Fruit fly (Drosophila melanogaster) whole organism, embryonic: ENCODE results near the gene east.
A peak's percentile ranks its signal among the peaks of the same experiment; 100 is the strongest.

ENCODE experiments used
- Abd-B ChIP-seq: fragments of 200-800 bp; sonication (Bioruptor generic); optimal IDR thresholded peaks from 2 replicates; lab custom pipeline; 2018; ENCODE audit warnings: missing biosample characterization, mild to moderate bottlenecking, missing genetic modification characterization, moderate library complexity
- Asciz ChIP-seq: fragments of 200-800 bp; sonication (Bioruptor generic); optimal IDR thresholded peaks from 2 replicates; lab custom pipeline; 2017; ENCODE audit warnings: missing biosample characterization, mild to moderate bottlenecking, missing genetic modification characterization, missing genetic modification reagents
- CG1024 ChIP-seq: fragments of 200-800 bp; sonication (Bioruptor generic); IDR thresholded peaks from 2 replicates; pipeline ENCODE4 v1.3.6; 2022; ENCODE audit warnings: missing biosample characterization, missing genetic modification characterization
- CG10462 ChIP-seq: fragments of 200-800 bp; sonication (Bioruptor generic); optimal IDR thresholded peaks from 2 replicates; lab custom pipeline; 2016; ENCODE audit warnings: missing biosample characterization, missing genetic modification characterization
- CG12236 ChIP-seq: fragments of 200-800 bp; sonication (Bioruptor generic); optimal IDR thresholded peaks from 2 replicates; lab custom pipeline; 2016; ENCODE audit warnings: missing biosample characterization, missing genetic modification characterization
- CG12659 ChIP-seq: fragments of 200-800 bp; sonication (Bioruptor generic); optimal IDR thresholded peaks from 3 replicates; lab custom pipeline; 2017; ENCODE audit warnings: mild to moderate bottlenecking, missing biosample characterization, missing genetic modification reagents, missing genetic modification characterization
- CG12744 ChIP-seq: fragments of 200-800 bp; sonication (Bioruptor generic); optimal IDR thresholded peaks from 2 replicates; lab custom pipeline; 2016; ENCODE audit warnings: missing biosample characterization, missing genetic modification characterization
- CG13894 ChIP-seq: fragments of 200-800 bp; sonication (Bioruptor generic); optimal IDR thresholded peaks from 3 replicates; lab custom pipeline; 2018; ENCODE audit warnings: missing biosample characterization, mild to moderate bottlenecking, missing genetic modification characterization, moderate library complexity
- CG14710 ChIP-seq: fragments of 200-800 bp; sonication (Bioruptor generic); optimal IDR thresholded peaks from 3 replicates; lab custom pipeline; 2019; ENCODE audit warnings: missing biosample characterization, mild to moderate bottlenecking, missing genetic modification characterization, moderate library complexity
- CG17361 ChIP-seq: fragments of 200-800 bp; sonication (Bioruptor generic); IDR thresholded peaks from 3 replicates; pipeline ENCODE4 v1.3.6; 2022; ENCODE audit warnings: missing biosample characterization, missing genetic modification characterization
- CG2120 ChIP-seq: fragments of 200-800 bp; sonication (Bioruptor generic); optimal IDR thresholded peaks from 3 replicates; lab custom pipeline; 2016; ENCODE audit warnings: missing biosample characterization, missing genetic modification characterization
- CG2678 ChIP-seq: fragments of 200-800 bp; sonication (Bioruptor generic); optimal IDR thresholded peaks from 3 replicates; lab custom pipeline; 2019; ENCODE audit warnings: missing biosample characterization, mild to moderate bottlenecking, missing genetic modification characterization, moderate library complexity
- CG31441 ChIP-seq: fragments of 200-800 bp; sonication (Bioruptor generic); IDR thresholded peaks from 2 replicates; pipeline ENCODE4 v1.3.6; 2022; ENCODE audit warnings: missing biosample characterization, missing genetic modification characterization
- CG32767 ChIP-seq: fragments of 200-800 bp; sonication (Bioruptor generic); IDR thresholded peaks from 2 replicates; pipeline ENCODE4 v1.3.6; 2022; ENCODE audit warnings: missing biosample characterization, missing genetic modification characterization
- CG33557 ChIP-seq: fragments of 200-800 bp; sonication (Bioruptor generic); optimal IDR thresholded peaks from 2 replicates; lab custom pipeline; 2019; ENCODE audit warnings: missing biosample characterization, mild to moderate bottlenecking, missing genetic modification characterization, moderate library complexity
- CG5180 ChIP-seq: fragments of 200-800 bp; sonication (Bioruptor generic); optimal IDR thresholded peaks from 3 replicates; lab custom pipeline; 2017; ENCODE audit warnings: missing biosample characterization, missing genetic modification characterization, mild to moderate bottlenecking, moderate library complexity, missing genetic modification reagents
- CG5245 ChIP-seq: fragments of 200-800 bp; sonication (Bioruptor generic); optimal IDR thresholded peaks from 3 replicates; lab custom pipeline; 2016; ENCODE audit warnings: missing biosample characterization, missing genetic modification characterization
- CG9215 ChIP-seq: fragments of 200-800 bp; sonication (Bioruptor generic); IDR thresholded peaks from 2 replicates; pipeline ENCODE4 v1.3.6; 2022; ENCODE audit warnings: missing biosample characterization, missing genetic modification characterization
- CG9437 ChIP-seq: fragments of 200-800 bp; sonication (Bioruptor generic); optimal IDR thresholded peaks from 2 replicates; lab custom pipeline; 2018; ENCODE audit warnings: missing biosample characterization, mild to moderate bottlenecking, missing genetic modification characterization
- Chrac-16 ChIP-seq: fragments of 200-800 bp; sonication (Bioruptor generic); optimal IDR thresholded peaks from 3 replicates; lab custom pipeline; 2016; ENCODE audit warnings: missing biosample characterization, missing genetic modification characterization
- Dll ChIP-seq: fragments of 200-800 bp; sonication (Bioruptor generic); IDR thresholded peaks from 4 replicates; pipeline ENCODE4 v1.3.6; 2022; ENCODE audit warnings: missing biosample characterization, missing genetic modification characterization; ENCODE audit not compliant: partially characterized antibody
- E2f2 ChIP-seq: fragments of 200-800 bp; sonication (Bioruptor generic); IDR thresholded peaks from 2 replicates; pipeline ENCODE4 v1.3.6; 2022; ENCODE audit warnings: missing biosample characterization, missing genetic modification characterization
- Eip74EF ChIP-seq, 2 experiments: fragments of 200-800 bp in 1 of 2; fragments of >200 bp in 1 of 2; sonication (Bioruptor generic) in 1 of 2; optimal IDR thresholded peaks; 2 replicates each; lab custom pipeline; 2017 to 2019; ENCODE audit warnings: missing biosample characterization in 2 of 2, missing genetic modification characterization in 2 of 2, mild to moderate bottlenecking in 1 of 2, moderate library complexity in 1 of 2
- GATAe ChIP-seq: fragments of 200-800 bp; sonication (Bioruptor generic); conservative IDR thresholded peaks from 2 replicates; pipeline ENCODE4 v1.3.6; 2022; ENCODE audit warnings: missing biosample characterization, missing genetic modification characterization
- HLH54F ChIP-seq: fragments of 200-800 bp; sonication (Bioruptor generic); optimal IDR thresholded peaks from 3 replicates; lab custom pipeline; 2016; ENCODE audit warnings: missing biosample characterization, missing genetic modification characterization
- Jarid2 ChIP-seq: fragments of 200-800 bp; sonication (Bioruptor generic); optimal IDR thresholded peaks from 3 replicates; lab custom pipeline; 2017; ENCODE audit warnings: mild to moderate bottlenecking, missing biosample characterization, missing genetic modification reagents, missing genetic modification characterization
- Max ChIP-seq: fragments of 200-800 bp; sonication (Bioruptor generic); optimal IDR thresholded peaks from 2 replicates; lab custom pipeline; 2016; ENCODE audit warnings: missing biosample characterization, mild to moderate bottlenecking, missing genetic modification characterization
- Poxn ChIP-seq: fragments of 200-800 bp; sonication (Bioruptor generic); IDR thresholded peaks from 2 replicates; pipeline ENCODE4 v1.3.6; 2022; ENCODE audit warnings: missing biosample characterization, missing genetic modification characterization
- Scr ChIP-seq: fragments of 200-800 bp; sonication (Bioruptor generic); IDR thresholded peaks from 2 replicates; pipeline ENCODE4 v1.3.6; 2022; ENCODE audit warnings: missing biosample characterization, missing genetic modification characterization; ENCODE audit not compliant: partially characterized antibody
- Tbp ChIP-seq: fragments of >200 bp; optimal IDR thresholded peaks from 2 replicates; lab custom pipeline; 2018; ENCODE audit warnings: missing biosample characterization, missing genetic modification characterization
- aop ChIP-seq: fragments of 200-800 bp; sonication (Bioruptor generic); IDR thresholded peaks from 2 replicates; pipeline ENCODE4 v1.3.6; 2022; ENCODE audit warnings: missing biosample characterization, missing genetic modification characterization
- ase ChIP-seq: fragments of 200-800 bp; sonication (Bioruptor generic); IDR thresholded peaks from 3 replicates; pipeline ENCODE4 v1.3.6; 2022; ENCODE audit warnings: missing biosample characterization, missing genetic modification characterization
- ash1 ChIP-seq: fragments of 200-800 bp; sonication (Bioruptor generic); optimal IDR thresholded peaks from 2 replicates; lab custom pipeline; 2018; ENCODE audit warnings: missing biosample characterization, mild to moderate bottlenecking, missing genetic modification characterization
- ato ChIP-seq: fragments of 200-800 bp; sonication (Bioruptor generic); IDR thresholded peaks from 2 replicates; pipeline ENCODE4 v1.3.6; 2022; ENCODE audit warnings: missing biosample characterization, missing genetic modification characterization; ENCODE audit not compliant: partially characterized antibody
- br ChIP-seq: fragments of >200 bp; optimal IDR thresholded peaks from 2 replicates; lab custom pipeline; 2017
- chinmo ChIP-seq: fragments of 200-800 bp; sonication (Bioruptor generic); IDR thresholded peaks from 4 replicates; pipeline ENCODE4 v1.3.6; 2022; ENCODE audit warnings: missing biosample characterization, missing genetic modification characterization; ENCODE audit not compliant: partially characterized antibody
- chn ChIP-seq: fragments of 200-800 bp; sonication (Bioruptor generic); optimal IDR thresholded peaks from 2 replicates; lab custom pipeline; 2016; ENCODE audit warnings: missing biosample characterization, missing genetic modification characterization
- gsb-n ChIP-seq: fragments of 200-800 bp; sonication (Bioruptor generic); optimal IDR thresholded peaks from 3 replicates; lab custom pipeline; 2018; ENCODE audit warnings: missing biosample characterization, mild to moderate bottlenecking, missing genetic modification characterization
- h ChIP-seq: fragments of >200 bp; optimal IDR thresholded peaks from 2 replicates; lab custom pipeline; 2017
- ind ChIP-seq: fragments of 200-800 bp; sonication (Bioruptor generic); optimal IDR thresholded peaks from 3 replicates; lab custom pipeline; 2016; ENCODE audit warnings: missing biosample characterization, missing genetic modification characterization
- inv ChIP-seq: fragments of 200-800 bp; sonication (Bioruptor generic); IDR thresholded peaks from 2 replicates; pipeline ENCODE4 v1.3.6; 2022; ENCODE audit warnings: missing biosample characterization, missing genetic modification characterization; ENCODE audit not compliant: partially characterized antibody
- nerfin-2 ChIP-seq: fragments of 200-800 bp; sonication (Bioruptor generic); IDR thresholded peaks from 2 replicates; pipeline ENCODE4 v1.3.6; 2022; ENCODE audit warnings: missing biosample characterization, missing genetic modification characterization; ENCODE audit not compliant: partially characterized antibody
- salm ChIP-seq: fragments of 200-800 bp; sonication (Bioruptor generic); optimal IDR thresholded peaks from 2 replicates; lab custom pipeline; 2018; ENCODE audit warnings: missing biosample characterization, mild to moderate bottlenecking, missing genetic modification characterization
- sna ChIP-seq: fragments of 200-800 bp; sonication (Bioruptor generic); IDR thresholded peaks from 2 replicates; pipeline ENCODE4 v1.3.6; 2022; ENCODE audit warnings: missing biosample characterization, missing genetic modification characterization; ENCODE audit not compliant: partially characterized antibody
- tna ChIP-seq: fragments of 200-800 bp; sonication (Bioruptor generic); IDR thresholded peaks from 2 replicates; pipeline ENCODE4 v1.3.6; 2022; ENCODE audit warnings: missing biosample characterization, missing genetic modification characterization; ENCODE audit not compliant: partially characterized antibody
- tx ChIP-seq: fragments of 200-800 bp; sonication (Bioruptor generic); optimal IDR thresholded peaks from 2 replicates; lab custom pipeline; 2016; ENCODE audit warnings: missing biosample characterization, missing genetic modification characterization
- unc-4 ChIP-seq: fragments of 200-800 bp; sonication (Bioruptor generic); IDR thresholded peaks from 2 replicates; pipeline ENCODE4 v1.3.6; 2022; ENCODE audit warnings: missing biosample characterization, missing genetic modification characterization; ENCODE audit not compliant: partially characterized antibody
- vnd ChIP-seq: fragments of 200-800 bp; sonication (Bioruptor generic); IDR thresholded peaks from 3 replicates; pipeline ENCODE4 v1.3.6; 2022; ENCODE audit warnings: missing biosample characterization, missing genetic modification characterization; ENCODE audit not compliant: partially characterized antibody
- z ChIP-seq: fragments of 200-800 bp; sonication (Bioruptor generic); IDR thresholded peaks from 3 replicates; pipeline ENCODE4 v1.3.6; 2022; ENCODE audit warnings: missing biosample characterization, missing genetic modification characterization
- zen2 ChIP-seq: fragments of 200-800 bp; sonication (Bioruptor generic); IDR thresholded peaks from 3 replicates; pipeline ENCODE4 v1.3.6; 2022; ENCODE audit warnings: missing biosample characterization, missing genetic modification characterization; ENCODE audit not compliant: partially characterized antibody

The east gene

DNA sequence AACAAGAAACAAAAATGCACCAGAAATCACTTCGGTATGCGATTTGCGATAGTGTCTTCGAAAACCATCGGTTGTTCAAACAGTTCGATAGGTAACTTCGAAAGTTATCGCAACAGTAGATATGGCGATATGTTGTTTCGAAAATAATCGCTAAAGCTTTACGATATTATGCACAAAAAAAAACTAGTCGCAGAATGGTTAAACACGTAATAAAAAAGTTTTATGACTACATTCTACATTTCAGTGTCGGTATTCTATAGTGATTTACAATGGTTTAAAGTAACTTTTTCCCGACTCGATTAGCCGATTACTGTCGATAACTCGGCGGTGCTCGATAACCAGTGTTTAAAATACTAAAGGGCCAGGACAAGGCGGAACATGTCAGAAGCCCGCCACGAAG lies 54.4 kb downstream of the east start, which contains the start of gene CG4281 (continued):
- no peak for TF ChIP-seq Asciz (GFP tag; lab: Kevin White, UChicago)
- TF ChIP-seq chinmo (GFP tag; lab: Robert Waterston, UW) = peak; percentile 76; the same call in 2 of the 4 replicates
- TF ChIP-seq ato (GFP tag; lab: Robert Waterston, UW) = peak; percentile 82
- TF ChIP-seq ase = no peak
- no peak for TF ChIP-seq CG9215 (GFP tag; lab: Robert Waterston, UW)
- TF ChIP-seq aop (GFP tag; lab: Robert Waterston, UW) = no peak
- TF ChIP-seq sna = peak; percentile 98
- peak; percentile 47 for TF ChIP-seq CG14710 (tag; lab: Kevin White, UChicago)
- TF ChIP-seq Chrac-16 (GFP tag; lab: Kevin White, UChicago) = no peak
- peak; percentile 95 for TF ChIP-seq zen2
- TF ChIP-seq tx (GFP tag; lab: Kevin White, UChicago) = no peak
- no peak for TF ChIP-seq br (lab: Kevin White, UChicago)
- TF ChIP-seq Abd-B (GFP tag; lab: Kevin White, UChicago) = no peak
- TF ChIP-seq CG32767 (GFP tag; lab: Robert Waterston, UW) = no peak
- TF ChIP-seq Dll (GFP tag; lab: Robert Waterston, UW) = peak; percentile 98
- no peak for TF ChIP-seq GATAe (GFP tag; lab: Robert Waterston, UW)
- TF ChIP-seq CG12659 = peak; percentile 40
- TF ChIP-seq h (lab: Kevin White, UChicago) = no peak
- no peak for TF ChIP-seq z (GFP tag; lab: Robert Waterston, UW)
- TF ChIP-seq CG2120 (GFP tag; lab: Kevin White, UChicago) = peak; percentile 33
- TF ChIP-seq CG5245 (GFP tag; lab: Kevin White, UChicago) = no peak
- TF ChIP-seq salm = no peak
- TF ChIP-seq Tbp (GFP tag; lab: Kevin White, UChicago) = peak; percentile 4
- no peak for TF ChIP-seq ash1
- TF ChIP-seq Eip74EF (GFP tag; optimal IDR thresholded peaks at IDR 0.05; lab: Kevin White, UChicago) = peak in 1 of 2 experiments; percentile 3
- TF ChIP-seq nerfin-2 = peak; percentile 80
- no peak for TF ChIP-seq CG5180 (GFP tag; lab: Kevin White, UChicago)
- TF ChIP-seq vnd = peak; percentile 91
- no peak for TF ChIP-seq ind (GFP tag; lab: Kevin White, UChicago)
- peak; percentile 97 for TF ChIP-seq unc-4 (GFP tag; lab: Robert Waterston, UW)
- TF ChIP-seq HLH54F (GFP tag; lab: Kevin White, UChicago) = no peak
- no peak for TF ChIP-seq CG33557
- TF ChIP-seq Max = peak; percentile 4
- no peak for TF ChIP-seq CG9437
- TF ChIP-seq CG17361 (GFP tag; lab: Robert Waterston, UW) = 0 out of 3 replicates have a peak, but pooled peaks have one; percentile 18
- TF ChIP-seq chn (GFP tag; lab: Kevin White, UChicago) = no peak
- peak; percentile 85 for TF ChIP-seq inv (GFP tag; lab: Robert Waterston, UW)
- no peak for TF ChIP-seq Poxn (GFP tag; lab: Robert Waterston, UW)
- no peak for TF ChIP-seq CG1024 (GFP tag; lab: Robert Waterston, UW)
- 0 out of 2 replicates have a peak, but pooled peaks have one; percentile 21 for TF ChIP-seq CG31441
- TF ChIP-seq Jarid2 = no peak
- no peak for TF ChIP-seq CG12236 (GFP tag; lab: Kevin White, UChicago)
- peak; percentile 2 for TF ChIP-seq CG13894 (tag; lab: Kevin White, UChicago)
- TF ChIP-seq CG2678 = peak; percentile 4
- TF ChIP-seq CG10462 = no peak
- no peak for TF ChIP-seq CG12744 (GFP tag; lab: Kevin White, UChicago)
- peak; percentile 95 for TF ChIP-seq Scr
- TF ChIP-seq E2f2 = peak; percentile 82
- TF ChIP-seq tna (GFP tag; lab: Robert Waterston, UW) = peak; percentile 92
- TF ChIP-seq gsb-n = no peak
